Worm (Caenorhabditis elegans) whole organism, early embryonic: ENCODE results near the gene C16A3.2.

ENCODE experiments used
- F13C5.2 ChIP-seq: sonication (generic microtip); optimal IDR thresholded peaks from 2 replicates; lab custom pipeline; 2017; ENCODE audit warnings: mild to moderate bottlenecking, missing genetic modification characterization, inconsistent platforms, missing compliant biosample characterization
- aly-1 ChIP-seq: sonication (generic microtip); optimal IDR thresholded peaks from 2 replicates; lab custom pipeline; 2016; ENCODE audit warnings: missing genetic modification characterization, missing compliant biosample characterization
- ama-1 ChIP-seq: fragments of 150-350 bp; optimal IDR thresholded peaks from 2 replicates; lab custom pipeline; 2014
- ceh-36 ChIP-seq: sonication (generic microtip); optimal IDR thresholded peaks from 2 replicates; lab custom pipeline; 2016; ENCODE audit warnings: missing genetic modification characterization, inconsistent platforms, missing compliant biosample characterization
- flt-1 ChIP-seq: fragments of 200-800 bp; sonication (Bioruptor generic); IDR thresholded peaks from 2 replicates; pipeline ENCODE4 v1.3.6; 2022; ENCODE audit warnings: missing genetic modification characterization, missing compliant biosample characterization
- hnd-1 ChIP-seq: sonication (generic microtip); optimal IDR thresholded peaks from 2 replicates; lab custom pipeline; 2016; ENCODE audit warnings: missing genetic modification characterization, missing compliant biosample characterization
- pes-1 ChIP-seq: fragments of 200-800 bp; sonication (Bioruptor generic); IDR thresholded peaks from 2 replicates; pipeline ENCODE4 v1.3.6; 2022; ENCODE audit warnings: missing genetic modification reagents, missing genetic modification characterization, missing compliant biosample characterization
- scrt-1 ChIP-seq: fragments of 200-800 bp; sonication (Bioruptor generic); IDR thresholded peaks from 2 replicates; pipeline ENCODE4 v1.3.6; 2022; ENCODE audit warnings: missing genetic modification characterization, missing compliant biosample characterization
- sea-1 ChIP-seq: fragments of 200-800 bp; sonication (Bioruptor generic); conservative IDR thresholded peaks from 2 replicates; pipeline ENCODE4 v1.3.6; 2022; ENCODE audit warnings: missing genetic modification characterization, missing compliant biosample characterization
- tbx-37 ChIP-seq: fragments of 200-800 bp; sonication (Bioruptor generic); conservative IDR thresholded peaks from 2 replicates; pipeline ENCODE4 v1.3.6; 2022; ENCODE audit warnings: missing genetic modification reagents, missing genetic modification characterization, missing compliant biosample characterization

DNA sequence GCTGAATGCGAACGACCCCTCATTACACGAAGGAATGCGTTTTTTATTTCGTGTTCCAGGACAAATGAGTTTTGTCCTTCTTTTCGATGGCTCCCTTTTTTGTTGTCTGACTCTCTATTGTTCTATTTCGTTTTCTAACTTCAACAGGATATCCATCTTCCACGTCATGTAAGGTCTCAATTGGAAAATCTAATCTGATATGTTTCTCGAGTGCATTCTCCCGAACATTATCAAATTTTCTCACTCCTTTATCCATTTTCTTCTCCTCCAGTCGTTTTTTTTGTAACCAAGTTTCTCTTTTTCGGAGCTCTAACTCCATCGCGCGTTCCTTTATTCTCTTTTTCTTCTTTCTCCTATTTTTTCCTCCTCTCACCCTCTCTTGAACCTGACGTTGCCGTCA is 39.2 kb upstream of the C16A3.2 start:
- TF ChIP-seq ama-1 (lab: Kevin White, UChicago) = no peak
- TF ChIP-seq scrt-1 (GFP tag; lab: Robert Waterston, UW) = no peak
- no peak for TF ChIP-seq sea-1
- no peak for TF ChIP-seq pes-1 (GFP tag; lab: Robert Waterston, UW)
- TF ChIP-seq flt-1 (GFP tag; lab: Robert Waterston, UW) = no peak
- no peak for TF ChIP-seq aly-1 (tag; lab: Kevin White, UChicago)
- no peak for TF ChIP-seq hnd-1 (tag; lab: Kevin White, UChicago)
- no peak for TF ChIP-seq tbx-37 (GFP tag; lab: Robert Waterston, UW)
- no peak for TF ChIP-seq F13C5.2 (tag; lab: Kevin White, UChicago)
- no peak for TF ChIP-seq ceh-36 (tag; lab: Kevin White, UChicago)
